Fruit fly (Drosophila melanogaster) Kc167 (cell line): ENCODE data around the gene Srp9.

Source experiments
- Sin3A ChIP-seq: fragments of >200 bp; optimal IDR thresholded peaks from 2 replicates; lab custom pipeline; 2018; ENCODE audit warnings: missing external identifiers
- ttk ChIP-seq: sonication (Bioruptor generic); optimal IDR thresholded peaks from 2 replicates; lab custom pipeline; 2017; ENCODE audit warnings: missing external identifiers

- TF ChIP-seq ttk (lab: Kevin White, UChicago) (no peak), Sin3A (lab: Kevin White, UChicago) (no peak)
Observed at dm6 chr3L:7968422-7969030, 32.4 kb downstream of the Srp9 start.
